Worm (Caenorhabditis elegans) whole organism, early embryonic: ENCODE results near the gene epg-6.

Experiments used
- B0310.2 ChIP-seq: sonication (generic microtip); optimal IDR thresholded peaks from 2 replicates; lab custom pipeline; 2016; ENCODE audit warnings: mild to moderate bottlenecking, missing genetic modification characterization, missing compliant biosample characterization
- ama-1 ChIP-seq: fragments of 150-350 bp; optimal IDR thresholded peaks from 2 replicates; lab custom pipeline; 2014
- ceh-36 ChIP-seq: sonication (generic microtip); optimal IDR thresholded peaks from 2 replicates; lab custom pipeline; 2016; ENCODE audit warnings: missing genetic modification characterization, inconsistent platforms, missing compliant biosample characterization
- ets-7 ChIP-seq: sonication (generic microtip); optimal IDR thresholded peaks from 2 replicates; lab custom pipeline; 2016; ENCODE audit warnings: missing genotype, missing genetic modification characterization, missing compliant biosample characterization
- flt-1 ChIP-seq: fragments of 200-800 bp; sonication (Bioruptor generic); IDR thresholded peaks from 2 replicates; pipeline ENCODE4 v1.3.6; 2022; ENCODE audit warnings: missing genetic modification characterization, missing compliant biosample characterization
- pes-1 ChIP-seq: fragments of 200-800 bp; sonication (Bioruptor generic); IDR thresholded peaks from 2 replicates; pipeline ENCODE4 v1.3.6; 2022; ENCODE audit warnings: missing genetic modification reagents, missing genetic modification characterization, missing compliant biosample characterization
- tbx-37 ChIP-seq: fragments of 200-800 bp; sonication (Bioruptor generic); conservative IDR thresholded peaks from 2 replicates; pipeline ENCODE4 v1.3.6; 2022; ENCODE audit warnings: missing genetic modification reagents, missing genetic modification characterization, missing compliant biosample characterization
- tra-4 ChIP-seq: sonication (generic microtip); optimal IDR thresholded peaks from 2 replicates; lab custom pipeline; 2017; ENCODE audit warnings: missing genetic modification characterization, missing compliant biosample characterization

DNA sequence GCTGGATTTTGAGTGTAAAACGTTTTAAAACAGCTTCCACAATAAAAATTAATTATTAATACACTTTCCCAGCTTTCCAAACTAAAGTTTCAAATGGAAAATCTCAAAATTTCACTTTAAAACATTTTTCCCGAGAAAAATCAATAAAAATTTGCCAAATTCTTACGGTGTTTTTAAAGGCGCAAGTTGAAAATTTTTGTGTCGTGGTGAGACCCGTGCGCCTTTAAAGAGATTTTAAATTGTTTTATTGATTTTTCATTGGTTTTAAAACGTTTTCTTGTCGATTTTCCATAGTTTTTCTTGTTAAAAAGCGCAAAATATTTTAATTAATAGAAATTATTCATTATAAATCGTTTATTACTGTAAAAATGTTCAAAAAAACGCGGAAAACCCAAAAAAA is 38.1 kb downstream of the epg-6 start, which contains the start of gene Y45F3A.1:
- TF ChIP-seq ama-1 (lab: Kevin White, UChicago) (no peak), tbx-37 (GFP tag; lab: Robert Waterston, UW) (no peak), tra-4 (no peak), pes-1 (GFP tag; lab: Robert Waterston, UW) (no peak), flt-1 (no peak), ets-7 (tag; lab: Kevin White, UChicago) (no peak), ceh-36 (tag; lab: Kevin White, UChicago) (no peak), B0310.2 (tag; lab: Kevin White, UChicago) (no peak)
